Worm (Caenorhabditis elegans): Measurements from ENCODE around the gene daf-22.

daf-22 gene

DNA sequence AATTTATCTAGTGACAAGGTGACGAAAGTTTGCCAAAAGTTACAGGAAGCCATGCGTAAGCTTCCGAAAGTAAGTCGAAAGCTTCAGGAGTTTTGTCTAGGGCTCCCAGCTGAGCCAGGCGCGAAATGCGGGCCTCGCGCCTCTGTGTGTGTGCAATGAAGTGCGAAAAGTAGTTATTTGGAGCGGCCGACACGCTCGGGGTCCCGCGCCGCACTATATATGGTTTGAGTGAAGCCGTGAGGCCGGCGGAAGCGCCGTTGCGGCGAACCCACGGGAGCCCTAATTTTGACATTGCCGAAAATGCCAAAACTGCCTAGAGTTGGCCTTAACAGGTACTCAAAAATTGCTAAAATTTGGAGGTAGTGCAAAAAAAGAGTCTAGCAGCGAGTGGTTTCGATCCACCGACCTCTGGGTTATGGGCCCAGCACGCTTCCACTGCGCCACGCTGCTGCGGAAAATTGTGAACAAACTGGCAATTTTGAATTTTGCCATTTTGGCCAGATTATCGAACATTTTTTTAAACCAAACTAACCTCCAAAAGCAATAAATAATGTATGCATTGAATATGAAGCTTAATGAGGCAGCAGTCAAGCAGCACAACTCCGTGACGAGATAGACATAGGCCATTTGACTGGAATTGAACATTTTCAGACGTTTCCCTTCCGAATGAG lies 9.8 kb upstream of the daf-22 start (continued):
- no peak for TF ChIP-seq nhr-28 (tag; optimal IDR thresholded peaks at IDR 0.05)
- TF ChIP-seq dmd-9 (GFP tag; IDR thresholded peaks at IDR 0.05), result 0 out of 2 replicates have a peak, but pooled peaks have one; percentile 61
- TF ChIP-seq R02D3.7 (tag; optimal IDR thresholded peaks at IDR 0.05), result no peak
- peak; percentile 57; the same call in 1 of the 2 replicates for TF ChIP-seq egl-43 (GFP tag; IDR thresholded peaks at IDR 0.05)
- TF ChIP-seq cey-2 (tag; optimal IDR thresholded peaks at IDR 0.05; ENCODE audit: borderline replicate concordance, insufficient read depth), result no peak

DNA sequence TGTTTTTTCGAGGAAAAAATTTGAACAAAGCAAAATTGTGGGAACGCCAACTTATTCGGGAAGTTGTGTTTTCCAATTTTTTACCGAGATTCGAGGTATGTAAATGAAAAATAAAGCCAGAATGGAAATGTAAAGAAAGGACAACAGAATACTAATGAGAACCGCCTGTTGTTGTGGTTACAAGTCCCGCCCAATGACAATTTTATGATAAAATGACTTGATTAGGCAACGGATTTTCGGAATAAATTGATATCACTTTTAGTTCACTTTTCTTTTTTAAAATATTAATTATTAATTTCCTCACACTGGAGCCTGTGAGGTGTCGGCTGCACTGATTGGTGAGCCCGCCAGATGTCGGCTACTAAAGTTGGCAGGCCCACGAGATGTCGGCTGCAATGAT lies 6.9 kb upstream of the daf-22 start, which contains the start of gene dct-12:
Gene dct-12 (minus strand): TSS at position 101 of the 400 bp plus-strand sequence.
- no peak for TF ChIP-seq daf-8 (GFP tag; IDR thresholded peaks at IDR 0.05)
- no peak for TF ChIP-seq mdt-29 (GFP tag; IDR thresholded peaks at IDR 0.05)
- peak in 1 of 2 experiments; percentile 70 for TF ChIP-seq unc-62 (GFP tag; optimal IDR thresholded peaks at IDR 0.05 in 1 of 2)
- TF ChIP-seq unc-62 (tag; optimal IDR thresholded peaks at IDR 0.05), result no peak

DNA sequence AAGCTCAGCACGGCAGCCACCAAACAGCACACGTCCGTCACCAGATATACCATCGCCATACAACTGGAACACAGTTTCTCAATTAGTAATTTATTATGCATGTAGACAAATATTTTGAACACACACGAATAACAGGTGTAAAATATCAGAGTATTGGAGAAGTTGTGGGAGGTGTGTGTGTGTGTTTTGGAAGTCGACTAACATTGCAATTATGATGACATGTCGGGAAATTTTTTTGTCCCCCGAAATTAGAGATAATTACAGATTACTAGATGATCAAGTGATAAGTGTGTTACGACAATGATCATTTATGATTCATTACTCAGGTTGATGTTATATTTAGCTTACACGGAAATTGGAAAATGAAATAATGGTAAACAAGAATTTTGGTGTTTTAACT lies 4.2 kb upstream of the daf-22 start, which contains the start of gene Y57A10C.8:
Gene Y57A10C.8 (minus strand): TSS at position 101 of the 400 bp plus-strand sequence.
- TF ChIP-seq nhr-102 (tag; optimal IDR thresholded peaks at IDR 0.05), result no peak
- no peak for TF ChIP-seq rbr-2 (tag; optimal IDR thresholded peaks at IDR 0.05)
- peak in 1 of 2 experiments; percentile 8 for TF ChIP-seq unc-62 (GFP tag; optimal IDR thresholded peaks at IDR 0.05 in 1 of 2)
- TF ChIP-seq unc-62 (tag; optimal IDR thresholded peaks at IDR 0.05), result no peak
- TF ChIP-seq zfp-2 (tag; optimal IDR thresholded peaks at IDR 0.05), result no peak
- no peak for TF ChIP-seq mxl-2 (GFP tag; conservative IDR thresholded peaks at IDR 0.05)
- no peak for TF ChIP-seq nhr-28 (tag; optimal IDR thresholded peaks at IDR 0.05)
- TF ChIP-seq T26A8.4 (GFP tag; IDR thresholded peaks at IDR 0.05), result no peak
- no peak for TF ChIP-seq vab-7 (GFP tag; IDR thresholded peaks at IDR 0.05)

DNA sequence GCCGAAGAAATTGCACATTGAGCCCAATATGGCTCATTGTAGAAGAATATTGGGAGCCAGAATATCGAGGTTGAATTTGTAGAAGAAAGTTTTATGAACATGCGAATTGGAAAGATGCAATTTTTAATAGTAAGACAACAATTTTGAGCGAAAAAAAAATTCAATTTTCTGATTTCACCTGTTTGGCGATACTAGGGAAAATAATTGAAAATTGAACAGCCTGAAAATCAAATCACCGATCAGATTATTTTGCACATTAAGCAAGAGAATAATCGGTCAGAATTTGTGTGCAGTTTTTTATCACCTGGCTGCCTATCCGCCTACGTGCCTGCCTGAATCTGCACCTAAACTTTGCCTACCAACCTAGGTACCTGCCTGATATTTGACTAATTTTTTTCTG lies 5.0 kb downstream of the daf-22 start, which contains the start of gene sre-26:
Gene sre-26 (minus strand): TSS at position 101 of the 400 bp plus-strand sequence.
- TF ChIP-seq lin-1 (GFP tag; IDR thresholded peaks at IDR 0.05), result no peak
- TF ChIP-seq zfp-2 (tag; optimal IDR thresholded peaks at IDR 0.05), result no peak
- no peak for TF ChIP-seq Y105C5A.15 (GFP tag; IDR thresholded peaks at IDR 0.05)
- no peak for TF ChIP-seq saeg-2 (GFP tag; IDR thresholded peaks at IDR 0.05)
- TF ChIP-seq zip-2 (tag; optimal IDR thresholded peaks at IDR 0.05), result no peak

DNA sequence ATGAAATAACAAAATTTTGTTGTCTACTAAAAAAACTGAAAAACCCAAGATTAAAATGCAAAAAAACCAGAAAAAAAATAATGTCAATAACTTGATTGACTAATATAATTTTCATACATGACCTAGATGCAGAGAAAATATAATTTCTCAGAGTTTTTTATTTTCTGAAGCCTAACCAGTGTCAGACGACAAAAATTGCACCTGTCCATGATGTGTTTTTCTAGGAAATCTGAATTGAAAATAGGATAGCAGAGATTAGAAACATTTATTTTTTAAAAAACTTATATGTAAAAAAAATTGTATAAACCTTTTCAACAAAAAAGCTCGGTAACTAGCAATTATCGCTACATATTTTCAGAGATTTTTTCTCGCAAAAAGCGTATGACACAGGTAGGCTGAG lies 7.5 kb downstream of the daf-22 start:
- TF ChIP-seq nhr-10 (tag; optimal IDR thresholded peaks at IDR 0.05) (no peak), unc-39 (tag; optimal IDR thresholded peaks at IDR 0.05) (no peak), nhr-28 (tag; optimal IDR thresholded peaks at IDR 0.05) (no peak), lin-38 (GFP tag; IDR thresholded peaks at IDR 0.05) (no peak)

DNA sequence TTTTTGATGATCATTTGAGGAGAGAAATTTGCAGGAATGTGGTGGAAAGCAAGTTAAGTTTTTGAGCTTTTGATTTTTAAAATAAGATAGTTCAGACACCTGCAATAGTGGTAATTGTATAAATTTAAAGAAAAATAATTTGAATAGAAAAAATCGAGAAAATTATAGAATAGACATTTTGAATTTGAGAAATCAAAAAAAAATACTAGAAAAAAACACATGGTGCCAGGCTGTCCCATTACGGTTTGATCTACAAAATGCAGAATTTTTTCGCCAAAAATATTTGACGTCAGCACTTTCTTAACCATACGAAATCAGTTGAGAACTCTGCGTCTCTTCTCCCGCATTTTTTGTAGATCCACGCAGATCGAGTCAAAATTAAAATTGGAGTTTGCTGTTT lies 8.0 kb downstream of the daf-22 start, which contains the start of gene sre-27:
Gene sre-27 (minus strand): TSS at position 101 of the 400 bp plus-strand sequence.
- TF ChIP-seq F49E8.2 (tag; optimal IDR thresholded peaks at IDR 0.05; ENCODE audit: borderline replicate concordance) (no peak), Y75B8A.6 (GFP tag; IDR thresholded peaks at IDR 0.05) (no peak), pqm-1 (tag; optimal IDR thresholded peaks at IDR 0.05) (no peak), lin-38 (GFP tag; IDR thresholded peaks at IDR 0.05) (no peak), saeg-2 (GFP tag; IDR thresholded peaks at IDR 0.05) (no peak), ces-1 (GFP tag; optimal IDR thresholded peaks at IDR 0.05) (no peak), dve-1 (tag; optimal IDR thresholded peaks at IDR 0.05; ENCODE audit: insufficient read depth) (no peak), F37D6.2 (tag; optimal IDR thresholded peaks at IDR 0.05) (no peak), nhr-76 (tag; optimal IDR thresholded peaks at IDR 0.05) (no peak), ceh-62 (tag; optimal IDR thresholded peaks at IDR 0.05) (no peak), nhr-102 (tag; optimal IDR thresholded peaks at IDR 0.05) (no peak), lin-29 (GFP tag; IDR thresholded peaks at IDR 0.05) (no peak), cey-2 (tag; optimal IDR thresholded peaks at IDR 0.05; ENCODE audit: borderline replicate concordance, insufficient read depth) (no peak), tag-97 (GFP tag; IDR thresholded peaks at IDR 0.05) (no peak), spr-3 (GFP tag; optimal IDR thresholded peaks at IDR 0.05) (no peak), zfp-3 (GFP tag; conservative IDR thresholded peaks at IDR 0.05) (no peak), nhr-77 (tag; optimal IDR thresholded peaks at IDR 0.05) (no peak)

Measured in whole organism, L4 larva.